Fruit fly (Drosophila melanogaster) whole organism, embryonic: Measurements from ENCODE around the gene Adh.
A peak's percentile ranks its signal among the peaks of the same experiment; 100 is the strongest.

Experiments
- CG10654 ChIP-seq: fragments of 200-800 bp; sonication (Bioruptor generic); optimal IDR thresholded peaks from 2 replicates; lab custom pipeline; 2016; ENCODE audit warnings: missing biosample characterization, missing genetic modification characterization
- CG12659 ChIP-seq: fragments of 200-800 bp; sonication (Bioruptor generic); optimal IDR thresholded peaks from 3 replicates; lab custom pipeline; 2017; ENCODE audit warnings: mild to moderate bottlenecking, missing biosample characterization, missing genetic modification reagents, missing genetic modification characterization
- CG17912 ChIP-seq: fragments of 200-800 bp; sonication (Bioruptor generic); optimal IDR thresholded peaks from 2 replicates; lab custom pipeline; 2018; ENCODE audit warnings: missing biosample characterization, mild to moderate bottlenecking, missing genetic modification characterization
- CG31388 ChIP-seq: fragments of 200-800 bp; sonication (Bioruptor generic); optimal IDR thresholded peaks from 2 replicates; lab custom pipeline; 2016; ENCODE audit warnings: missing biosample characterization, missing genetic modification characterization
- CG6813 ChIP-seq: fragments of 200-800 bp; sonication (Bioruptor generic); optimal IDR thresholded peaks from 2 replicates; lab custom pipeline; 2017; ENCODE audit warnings: missing biosample characterization, missing genetic modification characterization, mild to moderate bottlenecking, moderate library complexity, missing genetic modification reagents
- CG8924 ChIP-seq: fragments of 200-800 bp; optimal IDR thresholded peaks from 3 replicates; lab custom pipeline; 2019; ENCODE audit warnings: missing biosample characterization, mild to moderate bottlenecking, missing genetic modification characterization, moderate library complexity
- HmgD ChIP-seq: fragments of 200-800 bp; sonication (Bioruptor generic); optimal IDR thresholded peaks from 3 replicates; lab custom pipeline; 2016; ENCODE audit warnings: missing biosample characterization, missing genetic modification characterization
- Hr78 ChIP-seq, 2 experiments: fragments of 200-800 bp in 1 of 2; fragments of >200 bp in 1 of 2; sonication (Bioruptor generic) in 1 of 2; optimal IDR thresholded peaks; 2 replicates each; lab custom pipeline; 2017 to 2019; ENCODE audit warnings: missing biosample characterization in 2 of 2, missing genetic modification characterization in 2 of 2, mild to moderate bottlenecking in 1 of 2, moderate library complexity in 1 of 2
- Meics ChIP-seq: fragments of 200-800 bp; sonication (Bioruptor generic); optimal IDR thresholded peaks from 2 replicates; lab custom pipeline; 2017; ENCODE audit warnings: missing biosample characterization, mild to moderate bottlenecking, missing genetic modification characterization
- ac ChIP-seq: fragments of 200-800 bp; sonication (Bioruptor generic); optimal IDR thresholded peaks from 3 replicates; lab custom pipeline; 2017; ENCODE audit warnings: missing biosample characterization, mild to moderate bottlenecking, missing genetic modification characterization

- TF ChIP-seq CG10654 (GFP tag; lab: Kevin White, UChicago): no peak
- peak; percentile 10 for TF ChIP-seq CG12659
- TF ChIP-seq CG17912 (GFP tag; lab: Kevin White, UChicago): no peak
- no peak for TF ChIP-seq CG6813 (GFP tag; lab: Kevin White, UChicago)
- TF ChIP-seq CG31388 (GFP tag; lab: Kevin White, UChicago): no peak
- no peak for TF ChIP-seq HmgD
- TF ChIP-seq Hr78 (GFP tag; optimal IDR thresholded peaks at IDR 0.05; lab: Kevin White, UChicago): no peak
- TF ChIP-seq Meics (GFP tag; lab: Kevin White, UChicago): no peak
- no peak for TF ChIP-seq ac (GFP tag; lab: Kevin White, UChicago)
- TF ChIP-seq CG8924 (tag; lab: Kevin White, UChicago): no peak
These were observed 16.8 kb upstream of the Adh start for dm6 chr2L:14598357-14599057.
